Fruit fly (Drosophila melanogaster) whole organism, embryonic: ENCODE measurements around the gene Mob3.
A peak's percentile ranks its signal among the peaks of the same experiment; 100 is the strongest.

Source experiments
- Atf3 ChIP-seq: fragments of 200-800 bp; sonication (Bioruptor generic); optimal IDR thresholded peaks from 3 replicates; lab custom pipeline; 2016; ENCODE audit warnings: missing biosample characterization, missing genetic modification characterization
- B-H2 ChIP-seq: fragments of 200-800 bp; sonication (Bioruptor generic); optimal IDR thresholded peaks from 2 replicates; lab custom pipeline; 2018; ENCODE audit warnings: missing biosample characterization, mild to moderate bottlenecking, missing genetic modification characterization
- CG10147 ChIP-seq: fragments of 200-800 bp; sonication (Bioruptor generic); optimal IDR thresholded peaks from 2 replicates; lab custom pipeline; 2019; ENCODE audit warnings: missing biosample characterization, mild to moderate bottlenecking, missing genetic modification characterization, moderate library complexity
- CG10267 ChIP-seq: fragments of 200-800 bp; sonication (Bioruptor generic); optimal IDR thresholded peaks from 2 replicates; lab custom pipeline; 2018; ENCODE audit warnings: missing biosample characterization, mild to moderate bottlenecking, missing genetic modification characterization, moderate library complexity
- CG10321 ChIP-seq: fragments of 200-800 bp; sonication (Bioruptor generic); IDR thresholded peaks from 2 replicates; pipeline ENCODE4 v1.3.6; 2022; ENCODE audit warnings: missing biosample characterization, missing genetic modification characterization
- CG10431 ChIP-seq: fragments of 200-800 bp; sonication (Bioruptor generic); optimal IDR thresholded peaks from 3 replicates; lab custom pipeline; 2018; ENCODE audit warnings: missing biosample characterization, mild to moderate bottlenecking, missing genetic modification characterization
- CG11695 ChIP-seq: fragments of 200-800 bp; sonication (Bioruptor generic); IDR thresholded peaks from 3 replicates; pipeline ENCODE4 v1.3.6; 2022; ENCODE audit warnings: missing biosample characterization, missing genetic modification characterization
- CG13894 ChIP-seq: fragments of 200-800 bp; sonication (Bioruptor generic); optimal IDR thresholded peaks from 3 replicates; lab custom pipeline; 2018; ENCODE audit warnings: missing biosample characterization, mild to moderate bottlenecking, missing genetic modification characterization, moderate library complexity
- CG14965 ChIP-seq: fragments of 200-800 bp; sonication (Bioruptor generic); optimal IDR thresholded peaks from 2 replicates; lab custom pipeline; 2016; ENCODE audit warnings: missing biosample characterization, missing genetic modification characterization, borderline replicate concordance
- CG16779 ChIP-seq: fragments of 200-800 bp; sonication (Bioruptor generic); IDR thresholded peaks from 2 replicates; pipeline ENCODE4 v1.3.6; 2022; ENCODE audit warnings: missing biosample characterization, missing genetic modification characterization
- CG16813 ChIP-seq: fragments of 200-800 bp; sonication (Bioruptor generic); IDR thresholded peaks from 3 replicates; pipeline ENCODE4 v1.3.6; 2022; ENCODE audit warnings: missing biosample characterization, missing genetic modification characterization; ENCODE audit not compliant: partially characterized antibody
- CG17568 ChIP-seq: fragments of 200-800 bp; sonication (Bioruptor generic); optimal IDR thresholded peaks from 2 replicates; lab custom pipeline; 2018; ENCODE audit warnings: missing biosample characterization, mild to moderate bottlenecking, missing genetic modification characterization, moderate library complexity
- CG1792 ChIP-seq: fragments of 200-800 bp; sonication (Bioruptor generic); optimal IDR thresholded peaks from 2 replicates; lab custom pipeline; 2016; ENCODE audit warnings: missing biosample characterization, missing genetic modification characterization
- CG31365 ChIP-seq: fragments of 200-800 bp; sonication (Bioruptor generic); optimal IDR thresholded peaks from 2 replicates; lab custom pipeline; 2018; ENCODE audit warnings: missing biosample characterization, mild to moderate bottlenecking, missing genetic modification characterization
- CG3726 ChIP-seq: fragments of 200-800 bp; sonication (Bioruptor generic); IDR thresholded peaks from 3 replicates; pipeline ENCODE4, ENCODE4 v1.3.6; 2022; ENCODE audit warnings: missing biosample characterization, missing genetic modification characterization
- CG3838 ChIP-seq: fragments of 200-800 bp; sonication (Bioruptor generic); optimal IDR thresholded peaks from 3 replicates; lab custom pipeline; 2016; ENCODE audit warnings: missing biosample characterization, missing genetic modification characterization
- CG3847 ChIP-seq: fragments of 200-800 bp; sonication (Bioruptor generic); IDR thresholded peaks from 2 replicates; pipeline ENCODE4 v1.3.6; 2022; ENCODE audit warnings: missing biosample characterization, missing genetic modification characterization
- CG4328 ChIP-seq: fragments of 200-800 bp; sonication (Bioruptor generic); optimal IDR thresholded peaks from 3 replicates; lab custom pipeline; 2017; ENCODE audit warnings: missing biosample characterization, missing genetic modification reagents, missing genetic modification characterization
- CG4707 ChIP-seq: fragments of 200-800 bp; sonication (Bioruptor generic); optimal IDR thresholded peaks from 2 replicates; lab custom pipeline; 2018; ENCODE audit warnings: missing biosample characterization, mild to moderate bottlenecking, missing genetic modification characterization, moderate library complexity
- CG4854 ChIP-seq: fragments of 200-800 bp; sonication (Bioruptor generic); optimal IDR thresholded peaks from 2 replicates; lab custom pipeline; 2016; ENCODE audit warnings: missing biosample characterization, missing genetic modification characterization, inconsistent platforms
- CG6683 ChIP-seq: fragments of 200-800 bp; sonication (Bioruptor generic); optimal IDR thresholded peaks from 2 replicates; lab custom pipeline; 2017; ENCODE audit warnings: missing biosample characterization, mild to moderate bottlenecking, missing genetic modification characterization, missing genetic modification reagents
- CG6791 ChIP-seq: fragments of 200-800 bp; sonication (Bioruptor generic); IDR thresholded peaks from 3 replicates; pipeline ENCODE4 v1.3.6; 2022; ENCODE audit warnings: missing biosample characterization, missing genetic modification characterization; ENCODE audit not compliant: partially characterized antibody
- CG7372 ChIP-seq: fragments of 200-800 bp; sonication (Bioruptor generic); IDR thresholded peaks from 2 replicates; pipeline ENCODE4 v1.3.6; 2022; ENCODE audit warnings: missing biosample characterization, missing genetic modification characterization
- CG8290 ChIP-seq, 3 experiments: fragments of 200-800 bp; sonication (Bioruptor generic); optimal IDR thresholded peaks; 2 replicates each; lab custom pipeline; 2016 to 2019; ENCODE audit warnings: missing biosample characterization in 3 of 3, missing genetic modification characterization in 3 of 3, mild to moderate bottlenecking in 2 of 3, moderate library complexity in 1 of 3
- CG8359 ChIP-seq: fragments of 200-800 bp; sonication (Bioruptor generic); optimal IDR thresholded peaks from 2 replicates; lab custom pipeline; 2017; ENCODE audit warnings: missing biosample characterization, mild to moderate bottlenecking, missing genetic modification characterization, borderline replicate concordance
- CG8924 ChIP-seq: fragments of 200-800 bp; optimal IDR thresholded peaks from 3 replicates; lab custom pipeline; 2019; ENCODE audit warnings: missing biosample characterization, mild to moderate bottlenecking, missing genetic modification characterization, moderate library complexity
- CG9727 ChIP-seq: fragments of 200-800 bp; sonication (Bioruptor generic); optimal IDR thresholded peaks from 3 replicates; lab custom pipeline; 2017; ENCODE audit warnings: missing biosample characterization, mild to moderate bottlenecking, missing genetic modification characterization
- CHES-1-like ChIP-seq: fragments of 200-800 bp; sonication (Bioruptor generic); optimal IDR thresholded peaks from 2 replicates; lab custom pipeline; 2016; ENCODE audit warnings: missing biosample characterization, missing genetic modification characterization
- Dad ChIP-seq: fragments of 200-800 bp; sonication (Bioruptor generic); optimal IDR thresholded peaks from 3 replicates; lab custom pipeline; 2016; ENCODE audit warnings: missing biosample characterization, missing genetic modification characterization
- E2f1 ChIP-seq: fragments of 200-800 bp; sonication (Bioruptor generic); IDR thresholded peaks from 2 replicates; pipeline ENCODE4 v1.3.6; 2022; ENCODE audit warnings: missing biosample characterization, missing genetic modification characterization
- Fer3 ChIP-seq: fragments of 200-800 bp; sonication (Bioruptor generic); optimal IDR thresholded peaks from 2 replicates; lab custom pipeline; 2018; ENCODE audit warnings: missing biosample characterization, mild to moderate bottlenecking, missing genetic modification characterization, moderate library complexity
- HLHmδ ChIP-seq: fragments of 200-800 bp; sonication (Bioruptor generic); optimal IDR thresholded peaks from 2 replicates; lab custom pipeline; 2018; ENCODE audit warnings: missing biosample characterization, mild to moderate bottlenecking, missing genetic modification characterization, moderate library complexity
- Taf1 ChIP-seq: fragments of 200-800 bp; sonication (Bioruptor generic); IDR thresholded peaks from 2 replicates; pipeline ENCODE4 v1.3.6; 2022; ENCODE audit warnings: missing biosample characterization, missing genetic modification characterization
- Usf ChIP-seq: fragments of 200-800 bp; sonication (Bioruptor generic); optimal IDR thresholded peaks from 2 replicates; lab custom pipeline; 2017; ENCODE audit warnings: missing genotype, missing biosample characterization, missing genetic modification characterization
- btn ChIP-seq: fragments of 200-800 bp; sonication (Bioruptor generic); optimal IDR thresholded peaks from 2 replicates; lab custom pipeline; 2016; ENCODE audit warnings: missing biosample characterization, missing genetic modification characterization
- caup ChIP-seq: fragments of 200-800 bp; sonication (Bioruptor generic); optimal IDR thresholded peaks from 3 replicates; lab custom pipeline; 2017; ENCODE audit warnings: missing biosample characterization, mild to moderate bottlenecking, missing genetic modification characterization, moderate library complexity; ENCODE audit not compliant: severe bottlenecking
- danr ChIP-seq: fragments of 200-800 bp; sonication (Bioruptor generic); IDR thresholded peaks from 2 replicates; pipeline ENCODE4 v1.3.6; 2022; ENCODE audit warnings: missing biosample characterization, missing genetic modification characterization
- ftz-f1 ChIP-seq: fragments of 200-800 bp; sonication (Bioruptor generic); optimal IDR thresholded peaks from 2 replicates; lab custom pipeline; 2016; ENCODE audit warnings: missing biosample characterization, missing genetic modification characterization
- gem ChIP-seq: fragments of 200-800 bp; sonication (Bioruptor generic); optimal IDR thresholded peaks from 2 replicates; lab custom pipeline; 2019; ENCODE audit warnings: missing biosample characterization, mild to moderate bottlenecking, missing genetic modification characterization, moderate library complexity
- hb ChIP-seq: fragments of 200-800 bp; sonication (Bioruptor generic); IDR thresholded peaks from 3 replicates; pipeline ENCODE4 v1.3.6; 2022; ENCODE audit warnings: missing biosample characterization, missing genetic modification characterization; ENCODE audit not compliant: partially characterized antibody
- kay ChIP-seq: fragments of 200-800 bp; sonication (Bioruptor generic); optimal IDR thresholded peaks from 2 replicates; lab custom pipeline; 2016; ENCODE audit warnings: missing biosample characterization, missing genetic modification characterization
- lola ChIP-seq, 3 experiments: fragments of >200 bp in 2 of 3; fragments of 200-800 bp in 1 of 3; sonication (Bioruptor generic) in 1 of 3; optimal IDR thresholded peaks; 2 replicates each; lab custom pipeline; 2017 to 2019; ENCODE audit warnings: missing biosample characterization in 3 of 3, missing genetic modification characterization in 3 of 3, mild to moderate bottlenecking in 1 of 3, moderate library complexity in 1 of 3
- nmo ChIP-seq: fragments of 200-800 bp; sonication (Bioruptor generic); optimal IDR thresholded peaks from 2 replicates; lab custom pipeline; 2018; ENCODE audit warnings: missing biosample characterization, mild to moderate bottlenecking, missing genetic modification characterization, moderate library complexity
- nom ChIP-seq: fragments of 200-800 bp; sonication (Bioruptor generic); optimal IDR thresholded peaks from 2 replicates; lab custom pipeline; 2017; ENCODE audit warnings: missing biosample characterization, missing genetic modification characterization, mild to moderate bottlenecking, moderate library complexity, missing genetic modification reagents
- odd ChIP-seq: fragments of 200-800 bp; sonication (Bioruptor generic); optimal IDR thresholded peaks from 2 replicates; lab custom pipeline; 2017; ENCODE audit warnings: missing biosample characterization, mild to moderate bottlenecking, missing genetic modification characterization
- pfk ChIP-seq: fragments of 200-800 bp; sonication (Bioruptor generic); optimal IDR thresholded peaks from 2 replicates; lab custom pipeline; 2018; ENCODE audit warnings: missing biosample characterization, mild to moderate bottlenecking, missing genetic modification characterization, moderate library complexity
- ranshi ChIP-seq: fragments of 200-800 bp; sonication (Bioruptor generic); IDR thresholded peaks from 2 replicates; pipeline ENCODE4 v1.3.6; 2022; ENCODE audit warnings: missing biosample characterization, missing genetic modification characterization
- row ChIP-seq: fragments of 200-800 bp; sonication (Bioruptor generic); IDR thresholded peaks from 3 replicates; pipeline ENCODE4 v1.3.6; 2022; ENCODE audit warnings: missing biosample characterization, missing genetic modification characterization
- tx ChIP-seq: fragments of 200-800 bp; sonication (Bioruptor generic); optimal IDR thresholded peaks from 2 replicates; lab custom pipeline; 2016; ENCODE audit warnings: missing biosample characterization, missing genetic modification characterization
- vfl ChIP-seq: fragments of 200-800 bp; sonication (Bioruptor generic); optimal IDR thresholded peaks from 2 replicates; lab custom pipeline; 2016; ENCODE audit warnings: missing biosample characterization, missing genetic modification characterization

Gene Mob3

dm6 chr2L:10231092-10231494 is 34.0 kb upstream of the Mob3 start (continued):
- TF ChIP-seq CG8924 (tag; lab: Kevin White, UChicago) = peak; percentile 44
- no peak for TF ChIP-seq ftz-f1 (GFP tag; lab: Kevin White, UChicago)
- no peak for TF ChIP-seq vfl
- no peak for TF ChIP-seq odd
- 0 out of 3 replicates have a peak, but pooled peaks have one; percentile 39 for TF ChIP-seq CG11695 (GFP tag; lab: Robert Waterston, UW)
- no peak for TF ChIP-seq CG14965 (GFP tag; lab: Kevin White, UChicago)
- TF ChIP-seq CG31365 (tag; lab: Kevin White, UChicago) = no peak
- TF ChIP-seq Fer3 (tag; lab: Kevin White, UChicago) = peak; percentile 11
- TF ChIP-seq CG1792 (GFP tag; lab: Kevin White, UChicago) = peak; percentile 11
- TF ChIP-seq Atf3 (GFP tag; lab: Kevin White, UChicago) = peak; percentile 2
- no peak for TF ChIP-seq CG4707 (GFP tag; lab: Kevin White, UChicago)
- no peak for TF ChIP-seq CG6791 (GFP tag; lab: Robert Waterston, UW)
- TF ChIP-seq CG4854 (GFP tag; lab: Kevin White, UChicago) = no peak
- peak; percentile 46 for TF ChIP-seq gem (tag; lab: Kevin White, UChicago)
- TF ChIP-seq CG16813 (GFP tag; lab: Robert Waterston, UW) = no peak
- TF ChIP-seq CG8290 (GFP tag; optimal IDR thresholded peaks at IDR 0.05; lab: Kevin White, UChicago) = no peak
- peak in 1 of 2 experiments; percentile 57 for TF ChIP-seq CG8290 (tag; optimal IDR thresholded peaks at IDR 0.05; lab: Kevin White, UChicago)
- TF ChIP-seq caup (GFP tag; lab: Kevin White, UChicago) = no peak
- TF ChIP-seq tx (GFP tag; lab: Kevin White, UChicago) = no peak
- TF ChIP-seq CG10267 (tag; lab: Kevin White, UChicago) = no peak
- TF ChIP-seq CG10147 = peak; percentile 4
- TF ChIP-seq CG8359 = no peak
- no peak for TF ChIP-seq B-H2 (GFP tag; lab: Kevin White, UChicago)
- TF ChIP-seq CG9727 (GFP tag; lab: Kevin White, UChicago) = peak; percentile 19
- no peak for TF ChIP-seq Usf
- TF ChIP-seq E2f1 (GFP tag; lab: Robert Waterston, UW) = no peak
- peak; percentile 26 for TF ChIP-seq CG4328
- no peak for TF ChIP-seq CG10321 (GFP tag; lab: Robert Waterston, UW)
- no peak for TF ChIP-seq danr
- TF ChIP-seq Taf1 (GFP tag; lab: Robert Waterston, UW) = no peak
- no peak for TF ChIP-seq nmo (GFP tag; lab: Kevin White, UChicago)
- TF ChIP-seq ranshi (GFP tag; lab: Robert Waterston, UW) = no peak
- TF ChIP-seq CG7372 (GFP tag; lab: Robert Waterston, UW) = no peak
- no peak for TF ChIP-seq CG3847 (GFP tag; lab: Robert Waterston, UW)
- no peak for TF ChIP-seq CG10431 (GFP tag; lab: Kevin White, UChicago)
- peak; percentile 19 for TF ChIP-seq CHES-1-like (GFP tag; lab: Kevin White, UChicago)
- no peak for TF ChIP-seq CG6683 (GFP tag; lab: Kevin White, UChicago)
- no peak for TF ChIP-seq nom (GFP tag; lab: Kevin White, UChicago)
- no peak for TF ChIP-seq CG17568 (GFP tag; lab: Kevin White, UChicago)
- no peak for TF ChIP-seq btn
- no peak for TF ChIP-seq CG16779 (GFP tag; lab: Robert Waterston, UW)
- no peak for TF ChIP-seq hb (GFP tag; lab: Robert Waterston, UW)
- TF ChIP-seq CG13894 (tag; lab: Kevin White, UChicago) = no peak
- TF ChIP-seq CG3838 (GFP tag; lab: Kevin White, UChicago) = no peak
- no peak for TF ChIP-seq HLHmδ (GFP tag; lab: Kevin White, UChicago)
- no peak for TF ChIP-seq Dad (GFP tag; lab: Kevin White, UChicago)
- TF ChIP-seq CG3726 (GFP tag; lab: Robert Waterston, UW) = no peak
- TF ChIP-seq pfk (GFP tag; lab: Kevin White, UChicago) = no peak
- no peak for TF ChIP-seq row (GFP tag; lab: Robert Waterston, UW)
- TF ChIP-seq kay (GFP tag; lab: Kevin White, UChicago) = no peak
- TF ChIP-seq lola (GFP tag; optimal IDR thresholded peaks at IDR 0.05; lab: Kevin White, UChicago) = no peak
